Fruit fly (Drosophila melanogaster) whole organism, embryonic: ENCODE results near the gene CG7519.
A peak's percentile ranks its signal among the peaks of the same experiment; 100 is the strongest.

Experiments used
- Abd-B ChIP-seq: fragments of 200-800 bp; sonication (Bioruptor generic); optimal IDR thresholded peaks from 2 replicates; lab custom pipeline; 2018; ENCODE audit warnings: missing biosample characterization, mild to moderate bottlenecking, missing genetic modification characterization, moderate library complexity
- Adf1 ChIP-seq: fragments of 200-800 bp; sonication (Bioruptor generic); IDR thresholded peaks from 2 replicates; pipeline ENCODE4 v1.3.6; 2022; ENCODE audit warnings: missing biosample characterization, missing genetic modification characterization
- Antp ChIP-seq: fragments of 200-800 bp; sonication (Bioruptor generic); optimal IDR thresholded peaks from 3 replicates; lab custom pipeline; 2016; ENCODE audit warnings: missing biosample characterization, missing genetic modification characterization
- Asciz ChIP-seq: fragments of 200-800 bp; sonication (Bioruptor generic); optimal IDR thresholded peaks from 2 replicates; lab custom pipeline; 2017; ENCODE audit warnings: missing biosample characterization, mild to moderate bottlenecking, missing genetic modification characterization, missing genetic modification reagents
- Atf-2 ChIP-seq: fragments of 200-800 bp; sonication (Bioruptor generic); optimal IDR thresholded peaks from 2 replicates; lab custom pipeline; 2016; ENCODE audit warnings: missing biosample characterization, missing genetic modification characterization
- CG12219 ChIP-seq: fragments of 200-800 bp; sonication (Bioruptor generic); optimal IDR thresholded peaks from 3 replicates; lab custom pipeline; 2018; ENCODE audit warnings: missing biosample characterization, mild to moderate bottlenecking, missing genetic modification characterization
- CG14667 ChIP-seq: fragments of 200-800 bp; sonication (Bioruptor generic); IDR thresholded peaks from 2 replicates; pipeline ENCODE4 v1.3.6; 2022; ENCODE audit warnings: missing biosample characterization, missing genetic modification characterization
- CG14860 ChIP-seq: fragments of 200-800 bp; sonication (Bioruptor generic); IDR thresholded peaks from 3 replicates; pipeline ENCODE4 v1.3.6; 2022; ENCODE audit warnings: missing biosample characterization, missing genetic modification characterization; ENCODE audit not compliant: partially characterized antibody
- CG1792 ChIP-seq: fragments of 200-800 bp; sonication (Bioruptor generic); optimal IDR thresholded peaks from 2 replicates; lab custom pipeline; 2016; ENCODE audit warnings: missing biosample characterization, missing genetic modification characterization
- CG30020 ChIP-seq: fragments of 200-800 bp; optimal IDR thresholded peaks from 2 replicates; lab custom pipeline; 2019; ENCODE audit warnings: missing biosample characterization, mild to moderate bottlenecking, missing genetic modification characterization, moderate library complexity
- CG4360 ChIP-seq: fragments of 200-800 bp; sonication (Bioruptor generic); IDR thresholded peaks from 2 replicates; pipeline ENCODE4 v1.3.6; 2022; ENCODE audit warnings: missing biosample characterization, missing genetic modification characterization
- CG6272 ChIP-seq: fragments of 200-800 bp; sonication (Bioruptor generic); IDR thresholded peaks from 2 replicates; pipeline ENCODE4 v1.3.6; 2022; ENCODE audit warnings: missing biosample characterization, missing genetic modification characterization
- CG6791 ChIP-seq: fragments of 200-800 bp; sonication (Bioruptor generic); IDR thresholded peaks from 3 replicates; pipeline ENCODE4 v1.3.6; 2022; ENCODE audit warnings: missing biosample characterization, missing genetic modification characterization; ENCODE audit not compliant: partially characterized antibody
- CG7928 ChIP-seq: fragments of 200-800 bp; sonication (Bioruptor generic); optimal IDR thresholded peaks from 2 replicates; lab custom pipeline; 2017; ENCODE audit warnings: missing biosample characterization, mild to moderate bottlenecking, missing genetic modification characterization
- CG7963 ChIP-seq: fragments of 200-800 bp; sonication (Bioruptor generic); IDR thresholded peaks from 3 replicates; pipeline ENCODE4 v1.3.6; 2022; ENCODE audit warnings: missing biosample characterization, missing genetic modification characterization; ENCODE audit not compliant: partially characterized antibody
- CG8290 ChIP-seq, 3 experiments: fragments of 200-800 bp; sonication (Bioruptor generic); optimal IDR thresholded peaks; 2 replicates each; lab custom pipeline; 2016 to 2019; ENCODE audit warnings: missing biosample characterization in 3 of 3, missing genetic modification characterization in 3 of 3, mild to moderate bottlenecking in 2 of 3, moderate library complexity in 1 of 3
- CG9215 ChIP-seq: fragments of 200-800 bp; sonication (Bioruptor generic); IDR thresholded peaks from 2 replicates; pipeline ENCODE4 v1.3.6; 2022; ENCODE audit warnings: missing biosample characterization, missing genetic modification characterization
- CG9817 ChIP-seq: fragments of 200-800 bp; sonication (Bioruptor generic); optimal IDR thresholded peaks from 2 replicates; lab custom pipeline; 2018; ENCODE audit warnings: missing biosample characterization, mild to moderate bottlenecking, missing genetic modification characterization, moderate library complexity
- Dbx ChIP-seq: fragments of 200-800 bp; sonication (Bioruptor generic); IDR thresholded peaks from 3 replicates; pipeline ENCODE4 v1.3.6; 2022; ENCODE audit warnings: missing biosample characterization, missing genetic modification characterization
- Deaf1 ChIP-seq: fragments of 200-800 bp; optimal IDR thresholded peaks from 3 replicates; lab custom pipeline; 2019; ENCODE audit warnings: missing biosample characterization, mild to moderate bottlenecking, missing genetic modification characterization, moderate library complexity
- E2f1 ChIP-seq: fragments of 200-800 bp; sonication (Bioruptor generic); IDR thresholded peaks from 2 replicates; pipeline ENCODE4 v1.3.6; 2022; ENCODE audit warnings: missing biosample characterization, missing genetic modification characterization
- HHEX ChIP-seq: fragments of 200-800 bp; sonication (Bioruptor generic); optimal IDR thresholded peaks from 3 replicates; lab custom pipeline; 2017; ENCODE audit warnings: missing biosample characterization, mild to moderate bottlenecking, missing genetic modification characterization, missing genetic modification reagents
- HLH3B ChIP-seq: fragments of 200-800 bp; sonication (Bioruptor generic); IDR thresholded peaks from 2 replicates; pipeline ENCODE4 v1.3.6; 2022; ENCODE audit warnings: missing biosample characterization, missing genetic modification characterization
- Hey ChIP-seq: fragments of 200-800 bp; sonication (Bioruptor generic); optimal IDR thresholded peaks from 3 replicates; lab custom pipeline; 2018; ENCODE audit warnings: missing biosample characterization, mild to moderate bottlenecking, missing genetic modification characterization
- HmgD ChIP-seq: fragments of 200-800 bp; sonication (Bioruptor generic); optimal IDR thresholded peaks from 3 replicates; lab custom pipeline; 2016; ENCODE audit warnings: missing biosample characterization, missing genetic modification characterization
- Kr ChIP-seq: fragments of 200-800 bp; sonication (Bioruptor generic); optimal IDR thresholded peaks from 2 replicates; lab custom pipeline; 2017; ENCODE audit warnings: missing biosample characterization, mild to moderate bottlenecking, missing genetic modification characterization
- Lhr ChIP-seq: fragments of 200-800 bp; sonication (Bioruptor generic); optimal IDR thresholded peaks from 3 replicates; lab custom pipeline; 2017; ENCODE audit warnings: mild to moderate bottlenecking, missing biosample characterization, missing genetic modification reagents, missing genetic modification characterization
- Med ChIP-seq: fragments of 200-800 bp; sonication (Bioruptor generic); peaks from one replicate; lab custom pipeline; 2016; ENCODE audit warnings: missing biosample characterization, missing genetic modification characterization, mild to moderate bottlenecking, inconsistent platforms, moderate library complexity
- Myb ChIP-seq: fragments of 200-800 bp; sonication (Bioruptor generic); optimal IDR thresholded peaks from 2 replicates; lab custom pipeline; 2016; ENCODE audit warnings: missing biosample characterization, missing genetic modification characterization
- NFAT ChIP-seq: fragments of 200-800 bp; sonication (Bioruptor generic); IDR thresholded peaks from 2 replicates; pipeline ENCODE4 v1.3.6; 2022; ENCODE audit warnings: missing biosample characterization, missing genetic modification characterization
- Nf-YB ChIP-seq: fragments of 200-800 bp; sonication (Bioruptor generic); optimal IDR thresholded peaks from 3 replicates; lab custom pipeline; 2019; ENCODE audit warnings: missing biosample characterization, mild to moderate bottlenecking, missing genetic modification characterization, moderate library complexity
- Rfx ChIP-seq: fragments of 200-800 bp; sonication (Bioruptor generic); IDR thresholded peaks from 2 replicates; pipeline ENCODE4 v1.3.6; 2022; ENCODE audit warnings: missing biosample characterization, missing genetic modification characterization
- amos ChIP-seq: fragments of 200-800 bp; sonication (Bioruptor generic); IDR thresholded peaks from 2 replicates; pipeline ENCODE4 v1.3.6; 2022; ENCODE audit warnings: missing biosample characterization, missing genetic modification characterization; ENCODE audit not compliant: partially characterized antibody
- crc ChIP-seq: fragments of 200-800 bp; sonication (Bioruptor generic); optimal IDR thresholded peaks from 2 replicates; lab custom pipeline; 2016; ENCODE audit warnings: missing biosample characterization, missing genetic modification characterization
- croc ChIP-seq: fragments of 200-800 bp; sonication (Bioruptor generic); conservative IDR thresholded peaks from 3 replicates; pipeline ENCODE4 v1.3.6; 2022; ENCODE audit warnings: missing biosample characterization, missing genetic modification characterization
- gsb-n ChIP-seq: fragments of 200-800 bp; sonication (Bioruptor generic); optimal IDR thresholded peaks from 3 replicates; lab custom pipeline; 2018; ENCODE audit warnings: missing biosample characterization, mild to moderate bottlenecking, missing genetic modification characterization
- hb ChIP-seq: fragments of 200-800 bp; sonication (Bioruptor generic); IDR thresholded peaks from 3 replicates; pipeline ENCODE4 v1.3.6; 2022; ENCODE audit warnings: missing biosample characterization, missing genetic modification characterization; ENCODE audit not compliant: partially characterized antibody
- hbn ChIP-seq: fragments of 200-800 bp; sonication (Bioruptor generic); IDR thresholded peaks from 2 replicates; pipeline ENCODE4 v1.3.6; 2022; ENCODE audit warnings: missing biosample characterization, missing genetic modification characterization; ENCODE audit not compliant: partially characterized antibody
- ind ChIP-seq: fragments of 200-800 bp; sonication (Bioruptor generic); optimal IDR thresholded peaks from 3 replicates; lab custom pipeline; 2016; ENCODE audit warnings: missing biosample characterization, missing genetic modification characterization
- jigr1 ChIP-seq: fragments of 200-800 bp; sonication (Bioruptor generic); IDR thresholded peaks from 3 replicates; pipeline ENCODE4 v1.3.6; 2022; ENCODE audit warnings: missing biosample characterization, missing genetic modification characterization
- lola ChIP-seq, 3 experiments: fragments of >200 bp in 2 of 3; fragments of 200-800 bp in 1 of 3; sonication (Bioruptor generic) in 1 of 3; optimal IDR thresholded peaks; 2 replicates each; lab custom pipeline; 2017 to 2019; ENCODE audit warnings: missing biosample characterization in 3 of 3, missing genetic modification characterization in 3 of 3, mild to moderate bottlenecking in 1 of 3, moderate library complexity in 1 of 3
- nmo ChIP-seq: fragments of 200-800 bp; sonication (Bioruptor generic); optimal IDR thresholded peaks from 2 replicates; lab custom pipeline; 2018; ENCODE audit warnings: missing biosample characterization, mild to moderate bottlenecking, missing genetic modification characterization, moderate library complexity
- pan ChIP-seq, 4 experiments: fragments of >200 bp in 3 of 4; fragments of 200-800 bp in 1 of 4; sonication (Bioruptor generic) in 1 of 4; optimal IDR thresholded peaks in 3 of 4; IDR thresholded peaks in 1 of 4; 2 replicates each; pipeline versions ENCODE4 v1.3.6 to Lab custom; 2017 to 2022; ENCODE audit warnings: missing biosample characterization in 2 of 4, missing genetic modification characterization in 2 of 4, mixed read lengths in 1 of 4
- pzg ChIP-seq: fragments of 200-800 bp; sonication (Bioruptor generic); optimal IDR thresholded peaks from 3 replicates; lab custom pipeline; 2018; ENCODE audit warnings: missing biosample characterization, mild to moderate bottlenecking, missing genetic modification characterization, moderate library complexity
- sc ChIP-seq, 3 experiments: fragments of >200 bp in 2 of 3; fragments of 200-800 bp in 1 of 3; sonication (Bioruptor generic) in 1 of 3; optimal IDR thresholded peaks; 2 replicates in 2 of 3; 3 replicates in 1 of 3; lab custom pipeline; 2017; ENCODE audit warnings: mild to moderate bottlenecking in 1 of 3, missing biosample characterization in 1 of 3, missing genetic modification characterization in 1 of 3, missing genetic modification reagents in 1 of 3
- sens-2 ChIP-seq: fragments of 200-800 bp; sonication (Bioruptor generic); IDR thresholded peaks from 2 replicates; pipeline ENCODE4 v1.3.6; 2022; ENCODE audit warnings: missing biosample characterization, missing genetic modification characterization
- tin ChIP-seq: fragments of 200-800 bp; sonication (Bioruptor generic); optimal IDR thresholded peaks from 3 replicates; lab custom pipeline; 2016; ENCODE audit warnings: missing biosample characterization, missing genetic modification characterization
- tup ChIP-seq: fragments of 200-800 bp; sonication (Bioruptor generic); optimal IDR thresholded peaks from 2 replicates; lab custom pipeline; 2016; ENCODE audit warnings: missing biosample characterization, mild to moderate bottlenecking, missing genetic modification characterization, moderate library complexity

The CG7519 gene

dm6 chr3L:21509488-21510122 lies 16.7 kb downstream of the CG7519 start (continued):
- TF ChIP-seq Dbx (GFP tag; lab: Robert Waterston, UW): 0 out of 3 replicates have a peak, but pooled peaks have one; percentile 24
- TF ChIP-seq E2f1 (GFP tag; lab: Robert Waterston, UW): no peak
- peak; percentile 50 for TF ChIP-seq tin (GFP tag; lab: Kevin White, UChicago)
- no peak for TF ChIP-seq CG30020 (tag; lab: Kevin White, UChicago)
- no peak for TF ChIP-seq Lhr
- TF ChIP-seq Adf1: no peak
- no peak for TF ChIP-seq CG14667 (GFP tag; lab: Robert Waterston, UW)
- TF ChIP-seq jigr1: no peak
- peak; percentile 16 for TF ChIP-seq CG1792 (GFP tag; lab: Kevin White, UChicago)
- TF ChIP-seq CG7963 (GFP tag; lab: Robert Waterston, UW): no peak
- TF ChIP-seq lola (GFP tag; optimal IDR thresholded peaks at IDR 0.05; lab: Kevin White, UChicago): peak in 1 of 3 experiments; percentile 25
- no peak for TF ChIP-seq croc (GFP tag; lab: Robert Waterston, UW)
- TF ChIP-seq Asciz (GFP tag; lab: Kevin White, UChicago): peak; percentile 19
- no peak for TF ChIP-seq CG6272
- no peak for TF ChIP-seq CG14860 (GFP tag; lab: Robert Waterston, UW)
- no peak for TF ChIP-seq Hey (tag; lab: Kevin White, UChicago)
- TF ChIP-seq Antp (GFP tag; lab: Kevin White, UChicago): peak; percentile 40
- TF ChIP-seq hb: no peak
- peak; percentile 37 for TF ChIP-seq nmo
- no peak for TF ChIP-seq Deaf1 (tag; lab: Kevin White, UChicago)
- peak; percentile 38 for TF ChIP-seq CG12219 (GFP tag; lab: Kevin White, UChicago)
- TF ChIP-seq pzg: no peak
- no peak for TF ChIP-seq amos (GFP tag; lab: Robert Waterston, UW)
- TF ChIP-seq Abd-B: no peak
- no peak for TF ChIP-seq Nf-YB
- no peak for TF ChIP-seq CG7928 (GFP tag; lab: Kevin White, UChicago)
- TF ChIP-seq gsb-n (tag; lab: Kevin White, UChicago): no peak
- no peak for TF ChIP-seq sc (optimal IDR thresholded peaks at IDR 0.05; lab: Kevin White, UChicago)
- no peak for TF ChIP-seq sc (GFP tag; optimal IDR thresholded peaks at IDR 0.05; lab: Kevin White, UChicago)
- TF ChIP-seq Atf-2 (GFP tag; lab: Kevin White, UChicago): peak; percentile 5
- TF ChIP-seq tup (GFP tag; lab: Kevin White, UChicago): no peak
- TF ChIP-seq CG9215: no peak
- TF ChIP-seq CG4360: no peak
- peak; percentile 66 for TF ChIP-seq Rfx (GFP tag; lab: Robert Waterston, UW)
- no peak for TF ChIP-seq CG8290 (GFP tag; optimal IDR thresholded peaks at IDR 0.05; lab: Kevin White, UChicago)
- peak in 1 of 2 experiments; percentile 49 for TF ChIP-seq CG8290 (tag; optimal IDR thresholded peaks at IDR 0.05; lab: Kevin White, UChicago)
- TF ChIP-seq Med (GFP tag; lab: Kevin White, UChicago): peak; percentile 71
- no peak for TF ChIP-seq NFAT (GFP tag; lab: Robert Waterston, UW)
- no peak for TF ChIP-seq crc (GFP tag; lab: Kevin White, UChicago)
- TF ChIP-seq hbn (GFP tag; lab: Robert Waterston, UW): no peak
- TF ChIP-seq ind (GFP tag; lab: Kevin White, UChicago): peak; percentile 39
- no peak for TF ChIP-seq Myb (GFP tag; lab: Kevin White, UChicago)
- no peak for TF ChIP-seq Kr (GFP tag; lab: Kevin White, UChicago)
- peak; percentile 38; the same call in 1 of the 2 replicates for TF ChIP-seq HLH3B
- 0 out of 3 replicates have a peak, but pooled peaks have one; percentile 26 for TF ChIP-seq CG6791 (GFP tag; lab: Robert Waterston, UW)
- no peak for TF ChIP-seq pan (optimal IDR thresholded peaks at IDR 0.05; lab: Kevin White, UChicago)
- no peak for TF ChIP-seq pan (GFP tag; optimal IDR thresholded peaks at IDR 0.05 in 1 of 2, IDR thresholded peaks at IDR 0.05 in 1 of 2)
- no peak for TF ChIP-seq HHEX (GFP tag; lab: Kevin White, UChicago)
- TF ChIP-seq HmgD (GFP tag; lab: Kevin White, UChicago): no peak
- TF ChIP-seq sens-2 (GFP tag; lab: Robert Waterston, UW): no peak
- TF ChIP-seq CG9817 (tag; lab: Kevin White, UChicago): no peak
